Worm (Caenorhabditis elegans): Measurements from ENCODE around the gene nhr-242.

nhr-242 gene

ce11 chrIV:2607513-2608101 lies 26.2 kb upstream of the nhr-242 start, which contains the start of gene vamp-7:
TSS of gene vamp-7 (plus strand) at chrIV:2608051.
- TF ChIP-seq B0261.1 (tag; optimal IDR thresholded peaks at IDR 0.05) (no peak), tbp1 (GFP tag; optimal IDR thresholded peaks at IDR 0.05) (peak; percentile 19), repo-1 (tag; optimal IDR thresholded peaks at IDR 0.05) (peak; percentile 45), hmg-20 (GFP tag; IDR thresholded peaks at IDR 0.05) (no peak), rec-8 (tag; optimal IDR thresholded peaks at IDR 0.05) (no peak), lir-1 (GFP tag; conservative IDR thresholded peaks at IDR 0.05) (no peak), him-1 (tag; optimal IDR thresholded peaks at IDR 0.05) (peak; percentile 1), dpff-1 (tag; optimal IDR thresholded peaks at IDR 0.05) (no peak), madf-8 (GFP tag; conservative IDR thresholded peaks at IDR 0.05) (peak; percentile 77), Y53F4B.3 (GFP tag; IDR thresholded peaks at IDR 0.05) (no peak), ama-1 (optimal IDR thresholded peaks at IDR 0.05) (no peak), ama-1 (GFP tag; optimal IDR thresholded peaks at IDR 0.05) (no peak), mes-4 (tag; optimal IDR thresholded peaks at IDR 0.05) (no peak), let-526 (GFP tag; IDR thresholded peaks at IDR 0.05) (no peak), rcor-1 (GFP tag; IDR thresholded peaks at IDR 0.05) (0 out of 2 replicates have a peak, but pooled peaks have one; percentile 18), bed-1 (GFP tag; IDR thresholded peaks at IDR 0.05) (0 out of 2 replicates have a peak, but pooled peaks have one; percentile 71), cebp-1 (GFP tag; IDR thresholded peaks at IDR 0.05) (no peak), cebp-1 (tag; optimal IDR thresholded peaks at IDR 0.05) (peak; percentile 42), attf-3 (GFP tag; conservative IDR thresholded peaks at IDR 0.05) (peak; percentile 55; the same call in 1 of the 2 replicates), attf-6 (GFP tag; IDR thresholded peaks at IDR 0.05) (peak; percentile 56; the same call in 1 of the 2 replicates), ccch-3 (GFP tag; optimal IDR thresholded peaks at IDR 0.05) (no peak), ztf-25 (GFP tag; IDR thresholded peaks at IDR 0.05) (0 out of 2 replicates have a peak, but pooled peaks have one; percentile 29), madf-3 (GFP tag; IDR thresholded peaks at IDR 0.05) (peak; percentile 56; the same call in 1 of the 2 replicates), sea-2 (GFP tag; IDR thresholded peaks at IDR 0.05) (no peak), ceh-79 (tag; optimal IDR thresholded peaks at IDR 0.05) (no peak), lsl-1 (GFP tag; optimal IDR thresholded peaks at IDR 0.05) (peak; percentile 89), lin-54 (GFP tag; optimal IDR thresholded peaks at IDR 0.05) (peak; percentile 72), xnd-1 (tag; optimal IDR thresholded peaks at IDR 0.05) (peak; percentile 91), hsf-1 (GFP tag; IDR thresholded peaks at IDR 0.05) (peak; percentile 65), snpc-3.4 (tag; optimal IDR thresholded peaks at IDR 0.05) (peak; percentile 59), snpc-1.3 (tag; optimal IDR thresholded peaks at IDR 0.05; ENCODE audit: insufficient read depth) (peak; percentile 51), T26A5.8 (tag; optimal IDR thresholded peaks at IDR 0.05) (no peak), F49E8.2 (tag; optimal IDR thresholded peaks at IDR 0.05; ENCODE audit: insufficient read depth) (peak; percentile 55), nfya-2 (GFP tag; IDR thresholded peaks at IDR 0.05) (no peak), mcd-1 (GFP tag; IDR thresholded peaks at IDR 0.05) (no peak), F10E7.11 (tag; optimal IDR thresholded peaks at IDR 0.05) (peak; percentile 49), Y79H2A.3 (GFP tag; conservative IDR thresholded peaks at IDR 0.05) (no peak), B0336.3 (GFP tag; IDR thresholded peaks at IDR 0.05) (0 out of 2 replicates have a peak, but pooled peaks have one; percentile 15), tlf-1 (GFP tag; optimal IDR thresholded peaks at IDR 0.05) (peak; percentile 55), unc-62 (GFP tag; optimal IDR thresholded peaks at IDR 0.05) (no peak), egl-18 (GFP tag; IDR thresholded peaks at IDR 0.05) (no peak), athp-1 (tag; optimal IDR thresholded peaks at IDR 0.05) (peak; percentile 49), F33H1.4 (GFP tag; IDR thresholded peaks at IDR 0.05) (peak; percentile 91), mel-28 (tag; optimal IDR thresholded peaks at IDR 0.05; ENCODE audit: borderline replicate concordance) (peak; percentile 37), cebp-2 (GFP tag; IDR thresholded peaks at IDR 0.05) (no peak), hmg-1.2 (GFP tag; IDR thresholded peaks at IDR 0.05) (peak; percentile 24; the same call in 1 of the 2 replicates), efl-1 (GFP tag; optimal IDR thresholded peaks at IDR 0.05) (peak; percentile 78), tbx-9 (tag; optimal IDR thresholded peaks at IDR 0.05; ENCODE audit: borderline replicate concordance) (no peak)
